Worm (Caenorhabditis elegans) whole organism, L2 larva: ENCODE results near the gene srz-101.
"Not testable (repeated sequence)": the region's sequence is repeated elsewhere in the genome, so short reads cannot be mapped to it uniquely, and the experiment has no call there.

Experiments
- ZK546.5 ChIP-seq: sonication (generic microtip); optimal IDR thresholded peaks from 2 replicates; lab custom pipeline; 2017; ENCODE audit warnings: missing biosample characterization, missing genetic modification characterization
- egl-27 ChIP-seq: sonication (generic microtip); optimal IDR thresholded peaks from 3 replicates; lab custom pipeline; 2017; ENCODE audit warnings: missing biosample characterization, missing genetic modification reagents, missing genetic modification characterization
- lin-11 ChIP-seq: fragments of 150-350 bp; sonication (generic microtip); optimal IDR thresholded peaks from 2 replicates; lab custom pipeline; 2014; ENCODE audit warnings: missing biosample characterization, missing genetic modification characterization, inconsistent platforms, mixed read lengths
- lsy-2 ChIP-seq, 2 experiments: fragments of 150-350 bp in 1 of 2; sonication (generic microtip) in 1 of 2; optimal IDR thresholded peaks; 2 replicates each; lab custom pipeline; 2014 to 2017; ENCODE audit warnings: missing biosample characterization in 2 of 2, missing genetic modification characterization in 2 of 2
- nhr-10 ChIP-seq: sonication (generic microtip); optimal IDR thresholded peaks from 2 replicates; lab custom pipeline; 2017; ENCODE audit warnings: missing biosample characterization, missing genetic modification characterization
- nhr-25 ChIP-seq: fragments of 150-350 bp; sonication (generic microtip); optimal IDR thresholded peaks from 3 replicates; lab custom pipeline; 2014; ENCODE audit warnings: missing biosample characterization, missing genetic modification characterization
- nhr-77 ChIP-seq: fragments of 150-350 bp; optimal IDR thresholded peaks from 2 replicates; lab custom pipeline; 2014; ENCODE audit warnings: missing biosample characterization, missing genetic modification characterization
- sem-4 ChIP-seq: fragments of 150-350 bp; optimal IDR thresholded peaks from 2 replicates; lab custom pipeline; 2014; ENCODE audit warnings: missing biosample characterization, missing genetic modification reagents, missing genetic modification characterization
- unc-62 ChIP-seq: fragments of 150-350 bp; optimal IDR thresholded peaks from 2 replicates; lab custom pipeline; 2014; ENCODE audit warnings: missing biosample characterization, missing genetic modification reagents, missing genetic modification characterization

DNA sequence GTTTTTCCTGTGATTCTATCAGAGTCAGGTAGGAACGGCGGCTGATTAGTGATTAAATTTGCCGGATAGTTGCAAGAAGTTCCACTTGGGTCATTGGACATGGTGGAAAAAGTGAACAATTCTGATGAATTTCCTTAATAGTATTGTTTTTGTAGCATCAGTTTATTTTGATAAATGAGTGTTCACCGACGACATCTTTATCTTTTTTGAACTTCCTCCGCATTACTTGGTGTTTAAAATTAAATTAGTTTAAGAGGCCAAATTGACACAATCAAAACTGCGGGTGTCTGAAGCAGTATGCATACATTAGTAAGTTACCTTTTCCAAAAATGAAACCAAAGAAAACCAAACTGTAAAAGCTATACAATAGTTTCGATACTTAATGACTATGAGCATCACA is 45.4 kb upstream of the srz-101 start, which contains the start of gene W06G6.11:
- not testable (repeated sequence) for TF ChIP-seq nhr-10 (tag; lab: Kevin White, UChicago); ZK546.5 (tag; lab: Kevin White, UChicago); egl-27 (tag; lab: Kevin White, UChicago); lin-11 (tag; lab: Kevin White, UChicago); nhr-77 (tag; lab: Kevin White, UChicago); lsy-2 (tag; optimal IDR thresholded peaks at IDR 0.05; lab: Kevin White, UChicago); nhr-25 (tag; lab: Kevin White, UChicago); sem-4 (tag; lab: Kevin White, UChicago); unc-62 (GFP tag; lab: Kevin White, UChicago)
